Worm (Caenorhabditis elegans): ENCODE data around the gene W05B10.6.

DNA sequence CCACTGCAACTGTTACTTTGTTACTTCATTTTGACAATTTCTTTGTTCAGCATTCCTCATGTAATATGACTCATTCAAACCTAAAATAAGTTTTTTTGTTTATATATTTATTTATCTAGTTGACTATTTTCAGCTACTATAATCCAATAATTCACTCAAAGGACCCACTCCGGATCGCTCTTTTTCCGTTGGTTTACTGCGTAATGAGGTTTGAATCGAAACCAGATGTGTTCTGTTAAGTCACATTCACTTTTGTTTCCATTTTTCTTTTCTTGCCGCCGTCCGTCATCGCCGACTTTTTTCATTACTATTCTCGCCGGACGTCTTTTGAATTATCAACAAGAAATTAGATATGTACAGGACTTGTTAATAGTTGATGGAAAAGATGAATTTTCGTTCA lies 5.3 kb upstream of the W05B10.6 start:
- no peak for TF ChIP-seq him-1 (tag; optimal IDR thresholded peaks at IDR 0.05)
- TF ChIP-seq W03F9.2 (tag; optimal IDR thresholded peaks at IDR 0.05) = no peak
- no peak for TF ChIP-seq dao-5 (tag; optimal IDR thresholded peaks at IDR 0.05)

Measured in whole organism, L4/young adult.